Worm (Caenorhabditis elegans) whole organism, mixed stage, embryonic: ENCODE measurements around the gene Y116F11B.14.
A peak's percentile ranks its signal among the peaks of the same experiment; 100 is the strongest.

Experiments used
- M03D4.4 ChIP-seq: sonication (generic microtip); optimal IDR thresholded peaks from 2 replicates; lab custom pipeline; 2017; ENCODE audit warnings: mild to moderate bottlenecking, missing genetic modification characterization, missing compliant biosample characterization
- bed-3 ChIP-seq: fragments of 200-800 bp; sonication (Bioruptor generic); optimal IDR thresholded peaks from 3 replicates; lab custom pipeline; 2018; ENCODE audit warnings: mild to moderate bottlenecking, missing genetic modification characterization, moderate library complexity, missing compliant biosample characterization
- blmp-1 ChIP-seq: fragments of 150-350 bp; optimal IDR thresholded peaks from 2 replicates; lab custom pipeline; 2014; ENCODE audit warnings: missing biosample characterization, missing genetic modification characterization
- ceh-39 ChIP-seq: fragments of 150-350 bp; optimal IDR thresholded peaks from 2 replicates; lab custom pipeline; 2014; ENCODE audit warnings: missing biosample characterization, missing genetic modification characterization
- ceh-83 ChIP-seq: fragments of 200-800 bp; sonication (Bioruptor generic); optimal IDR thresholded peaks from 2 replicates; lab custom pipeline; 2018; ENCODE audit warnings: mild to moderate bottlenecking, missing genetic modification characterization, missing compliant biosample characterization
- ces-1 ChIP-seq: fragments of 150-350 bp; optimal IDR thresholded peaks from 2 replicates; lab custom pipeline; 2014; ENCODE audit warnings: missing biosample characterization, missing genetic modification reagents, missing genetic modification characterization
- cnd-1 ChIP-seq: fragments of 200-800 bp; sonication (Bioruptor generic); optimal IDR thresholded peaks from 2 replicates; lab custom pipeline; 2018; ENCODE audit warnings: mild to moderate bottlenecking, missing genetic modification characterization, missing compliant biosample characterization
- drap-1 ChIP-seq: fragments of 200-800 bp; sonication (Bioruptor generic); optimal IDR thresholded peaks from 3 replicates; lab custom pipeline; 2018; ENCODE audit warnings: mild to moderate bottlenecking, missing genetic modification characterization, missing compliant biosample characterization
- elt-3 ChIP-seq: fragments of 150-350 bp; optimal IDR thresholded peaks from 2 replicates; lab custom pipeline; 2014; ENCODE audit warnings: missing biosample characterization, missing genetic modification characterization
- flh-1 ChIP-seq: fragments of 200-800 bp; sonication (Bioruptor generic); optimal IDR thresholded peaks from 2 replicates; lab custom pipeline; 2018; ENCODE audit warnings: mild to moderate bottlenecking, missing genetic modification characterization, moderate library complexity, missing compliant biosample characterization
- ham-2 ChIP-seq: fragments of 200-800 bp; sonication (Bioruptor generic); optimal IDR thresholded peaks from 2 replicates; lab custom pipeline; 2018; ENCODE audit warnings: mild to moderate bottlenecking, missing genetic modification characterization, missing compliant biosample characterization
- hlh-1 ChIP-seq: fragments of 150-350 bp; optimal IDR thresholded peaks from 2 replicates; lab custom pipeline; 2014; ENCODE audit warnings: missing biosample characterization, missing genetic modification reagents, missing genetic modification characterization
- lin-32 ChIP-seq: fragments of 200-800 bp; sonication (Bioruptor generic); optimal IDR thresholded peaks from 2 replicates; lab custom pipeline; 2018; ENCODE audit warnings: mild to moderate bottlenecking, missing genetic modification characterization, missing compliant biosample characterization
- lsy-2 ChIP-seq: fragments of 150-350 bp; optimal IDR thresholded peaks from 2 replicates; lab custom pipeline; 2014; ENCODE audit warnings: missing biosample characterization, missing genetic modification characterization
- mab-5 ChIP-seq: fragments of 150-350 bp; optimal IDR thresholded peaks from 2 replicates; lab custom pipeline; 2014; ENCODE audit warnings: missing biosample characterization, missing genetic modification characterization
- mep-1 ChIP-seq: fragments of 150-350 bp; optimal IDR thresholded peaks from 2 replicates; lab custom pipeline; 2017; ENCODE audit warnings: missing biosample characterization, missing genetic modification reagents, missing genetic modification characterization, inconsistent platforms
- mls-2 ChIP-seq: sonication (generic microtip); optimal IDR thresholded peaks from 2 replicates; lab custom pipeline; 2016; ENCODE audit warnings: mild to moderate bottlenecking, missing genetic modification characterization, moderate library complexity, missing compliant biosample characterization
- nhr-12 ChIP-seq: fragments of 150-350 bp; optimal IDR thresholded peaks from 2 replicates; lab custom pipeline; 2014; ENCODE audit warnings: missing biosample characterization, missing genetic modification characterization
- nhr-2 ChIP-seq: fragments of 150-350 bp; optimal IDR thresholded peaks from 2 replicates; lab custom pipeline; 2014; ENCODE audit warnings: missing biosample characterization, missing genetic modification characterization
- nhr-237 ChIP-seq: fragments of 150-350 bp; optimal IDR thresholded peaks from 2 replicates; lab custom pipeline; 2014; ENCODE audit warnings: missing biosample characterization, missing genetic modification characterization
- nhr-28 ChIP-seq: fragments of 150-350 bp; optimal IDR thresholded peaks from 2 replicates; lab custom pipeline; 2014; ENCODE audit warnings: missing biosample characterization, missing genetic modification characterization
- nhr-76 ChIP-seq: sonication (generic microtip); optimal IDR thresholded peaks from 2 replicates; lab custom pipeline; 2017; ENCODE audit warnings: missing biosample characterization, missing genetic modification characterization
- pha-4 ChIP-seq: fragments of 150-350 bp; optimal IDR thresholded peaks from 2 replicates; lab custom pipeline; 2018; ENCODE audit warnings: missing biosample characterization, missing genetic modification reagents, missing genetic modification characterization
- sem-2 ChIP-seq: fragments of 200-800 bp; sonication (Bioruptor generic); optimal IDR thresholded peaks from 2 replicates; lab custom pipeline; 2018; ENCODE audit warnings: mild to moderate bottlenecking, missing genetic modification characterization, missing compliant biosample characterization
- snpc-4 ChIP-seq: fragments of 150-350 bp; optimal IDR thresholded peaks from 2 replicates; lab custom pipeline; 2014; ENCODE audit warnings: missing biosample characterization, missing genetic modification characterization
- sptf-1 ChIP-seq: sonication (generic microtip); optimal IDR thresholded peaks from 2 replicates; lab custom pipeline; 2017; ENCODE audit warnings: mild to moderate bottlenecking, missing genetic modification characterization, moderate library complexity, missing compliant biosample characterization
- tbx-8 ChIP-seq: fragments of 200-800 bp; sonication (Bioruptor generic); optimal IDR thresholded peaks from 2 replicates; lab custom pipeline; 2018; ENCODE audit warnings: mild to moderate bottlenecking, missing genetic modification characterization, moderate library complexity, missing compliant biosample characterization
- unc-120 ChIP-seq: sonication (generic microtip); optimal IDR thresholded peaks from 2 replicates; lab custom pipeline; 2017; ENCODE audit warnings: missing genetic modification characterization, missing compliant biosample characterization; ENCODE audit not compliant: poor library complexity, severe bottlenecking
- unc-39 ChIP-seq: fragments of 150-350 bp; optimal IDR thresholded peaks from 2 replicates; lab custom pipeline; 2014; ENCODE audit warnings: missing biosample characterization, missing genetic modification characterization
- unc-62 ChIP-seq: fragments of 150-350 bp; optimal IDR thresholded peaks from 2 replicates; lab custom pipeline; 2014; ENCODE audit warnings: missing biosample characterization, missing genetic modification reagents, missing genetic modification characterization
- zip-8 ChIP-seq: fragments of 150-350 bp; optimal IDR thresholded peaks from 2 replicates; lab custom pipeline; 2014; ENCODE audit warnings: missing biosample characterization, missing genetic modification characterization
- ztf-11 ChIP-seq: fragments of 150-350 bp; optimal IDR thresholded peaks from 2 replicates; lab custom pipeline; 2014; ENCODE audit warnings: missing biosample characterization, missing genetic modification characterization

Y116F11B.14 gene

ce11 chrV:19899167-19899566 lies at the start of gene Y116F11B.14:
Y116F11B.14 (plus strand) TSS chrV:19899467.
- TF ChIP-seq bed-3 (GFP tag; lab: Kevin White, UChicago) = no peak
- no peak for TF ChIP-seq mls-2 (tag; lab: Kevin White, UChicago)
- no peak for TF ChIP-seq hlh-1 (tag; lab: Kevin White, UChicago)
- TF ChIP-seq ham-2 (GFP tag; lab: Kevin White, UChicago) = no peak
- TF ChIP-seq pha-4 (tag; lab: Kevin White, UChicago) = no peak
- TF ChIP-seq unc-120 (tag; lab: Kevin White, UChicago) = no peak
- no peak for TF ChIP-seq tbx-8
- TF ChIP-seq nhr-2 (tag; lab: Kevin White, UChicago) = no peak
- TF ChIP-seq lin-32 = no peak
- no peak for TF ChIP-seq blmp-1 (tag; lab: Kevin White, UChicago)
- no peak for TF ChIP-seq ces-1 (GFP tag; lab: Kevin White, UChicago)
- TF ChIP-seq sem-2 (GFP tag; lab: Kevin White, UChicago) = no peak
- no peak for TF ChIP-seq elt-3 (tag; lab: Kevin White, UChicago)
- no peak for TF ChIP-seq mep-1 (tag; lab: Kevin White, UChicago)
- no peak for TF ChIP-seq zip-8
- no peak for TF ChIP-seq ceh-39 (tag; lab: Kevin White, UChicago)
- TF ChIP-seq mab-5 (tag; lab: Kevin White, UChicago) = no peak
- TF ChIP-seq unc-62 (GFP tag; lab: Kevin White, UChicago) = no peak

DNA sequence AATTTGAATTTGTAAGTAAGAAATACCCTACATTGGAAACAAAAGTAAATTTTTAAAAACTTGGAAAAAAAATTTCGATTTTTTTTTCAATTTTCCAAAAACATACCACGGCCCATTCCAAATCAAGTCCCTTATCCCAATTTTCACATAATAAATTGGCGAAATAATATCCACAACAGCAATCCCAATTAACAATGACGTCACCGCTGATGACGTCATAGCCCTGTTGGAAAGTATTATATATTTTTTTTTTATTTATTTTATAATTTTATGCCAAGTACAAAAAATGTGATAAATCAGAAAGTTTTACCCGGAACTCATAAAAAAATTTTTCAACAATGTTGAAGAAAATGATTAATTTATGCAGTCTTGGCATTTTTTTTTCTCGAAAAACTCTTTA lies 45.7 kb upstream of the Y116F11B.14 start:
- TF ChIP-seq zip-8 (peak; percentile 95), ceh-83 (GFP tag; lab: Kevin White, UChicago) (no peak)

DNA sequence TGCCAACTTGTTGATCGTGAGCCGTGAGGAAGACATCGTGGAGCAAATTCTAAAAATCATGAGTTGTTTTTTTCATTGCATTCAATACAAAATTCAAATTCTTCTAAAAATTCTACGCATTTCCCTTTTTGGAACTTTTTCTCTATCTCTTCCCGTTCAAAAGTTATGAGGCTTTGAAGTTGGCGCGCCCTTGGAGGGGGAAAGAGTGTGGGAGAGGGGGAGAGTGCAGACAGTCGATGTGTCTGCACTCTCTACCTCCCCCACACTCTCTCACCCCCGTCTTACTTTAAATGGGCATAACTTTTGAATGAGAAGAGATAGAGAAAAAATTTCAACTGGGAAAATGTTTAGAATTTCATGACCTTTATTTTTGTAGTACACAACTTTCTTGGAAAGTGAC lies 42.9 kb upstream of the Y116F11B.14 start:
- TF ChIP-seq sem-2 (GFP tag; lab: Kevin White, UChicago) (no peak), lsy-2 (tag; lab: Kevin White, UChicago) (no peak), unc-62 (GFP tag; lab: Kevin White, UChicago) (no peak), cnd-1 (tag; lab: Kevin White, UChicago) (no peak), drap-1 (no peak), nhr-28 (tag; lab: Kevin White, UChicago) (no peak), M03D4.4 (no peak), sptf-1 (tag; lab: Kevin White, UChicago) (no peak), unc-39 (tag; lab: Kevin White, UChicago) (no peak), zip-8 (no peak), elt-3 (tag; lab: Kevin White, UChicago) (no peak), bed-3 (GFP tag; lab: Kevin White, UChicago) (no peak), mep-1 (tag; lab: Kevin White, UChicago) (no peak), unc-120 (tag; lab: Kevin White, UChicago) (no peak)

ce11 chrV:19856933-19857332 lies 42.3 kb upstream of the Y116F11B.14 start:
- TF ChIP-seq ztf-11 (tag; lab: Kevin White, UChicago) = no peak
- TF ChIP-seq nhr-76 (tag; lab: Kevin White, UChicago) = no peak
- no peak for TF ChIP-seq tbx-8
- TF ChIP-seq M03D4.4 = no peak
- no peak for TF ChIP-seq nhr-237 (tag; lab: Kevin White, UChicago)
- no peak for TF ChIP-seq snpc-4 (tag; lab: Kevin White, UChicago)
- no peak for TF ChIP-seq nhr-28 (tag; lab: Kevin White, UChicago)
- TF ChIP-seq zip-8 = no peak
- TF ChIP-seq flh-1 (GFP tag; lab: Kevin White, UChicago) = no peak
- TF ChIP-seq nhr-2 (tag; lab: Kevin White, UChicago) = no peak
- TF ChIP-seq nhr-12 = no peak
- no peak for TF ChIP-seq ham-2 (GFP tag; lab: Kevin White, UChicago)
- TF ChIP-seq, all 35 proteins: peak for 0

DNA sequence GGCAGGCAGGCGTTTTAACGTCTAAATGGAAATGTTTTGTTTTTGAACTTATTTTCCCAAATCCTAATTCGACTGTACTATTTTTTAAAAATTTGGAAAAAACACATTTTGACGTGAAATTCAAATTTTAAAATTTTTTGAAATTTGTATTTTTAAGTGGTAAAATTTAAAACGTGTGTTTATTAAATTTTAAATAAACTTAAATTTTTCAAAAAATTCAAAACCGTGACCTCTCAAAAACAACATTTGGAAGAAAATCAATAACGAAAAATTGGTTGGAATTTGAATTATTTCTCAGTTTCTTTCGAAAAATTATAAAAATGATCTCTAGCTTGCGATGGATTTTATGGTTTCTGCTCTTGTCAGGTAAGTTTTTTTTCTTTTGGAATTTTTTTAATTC lies 41.9 kb upstream of the Y116F11B.14 start, which contains the start of gene Y116F11B.8:
Gene Y116F11B.8 (plus strand): TSS at position 301 of the 400 bp plus-strand sequence.
- TF ChIP-seq mep-1 (tag; lab: Kevin White, UChicago) (no peak), unc-39 (tag; lab: Kevin White, UChicago) (no peak), ceh-83 (GFP tag; lab: Kevin White, UChicago) (no peak), tbx-8 (no peak), mab-5 (tag; lab: Kevin White, UChicago) (no peak), nhr-2 (tag; lab: Kevin White, UChicago) (no peak), lin-32 (no peak), lsy-2 (tag; lab: Kevin White, UChicago) (no peak), nhr-237 (tag; lab: Kevin White, UChicago) (no peak), ham-2 (GFP tag; lab: Kevin White, UChicago) (no peak), bed-3 (GFP tag; lab: Kevin White, UChicago) (no peak), pha-4 (tag; lab: Kevin White, UChicago) (no peak), unc-62 (GFP tag; lab: Kevin White, UChicago) (no peak), sptf-1 (tag; lab: Kevin White, UChicago) (no peak), sem-2 (GFP tag; lab: Kevin White, UChicago) (no peak), nhr-12 (no peak), unc-120 (tag; lab: Kevin White, UChicago) (no peak), ces-1 (GFP tag; lab: Kevin White, UChicago) (no peak)
